Worm (Caenorhabditis elegans) whole organism, late embryonic: ENCODE measurements around the gene E02H1.5.

Experiments used
- Y22D7AL.16 ChIP-seq: sonication (generic microtip); optimal IDR thresholded peaks from 2 replicates; lab custom pipeline; 2016; ENCODE audit warnings: missing genetic modification characterization, missing compliant biosample characterization
- ama-1 ChIP-seq: fragments of 150-350 bp; optimal IDR thresholded peaks from 2 replicates; lab custom pipeline; 2014
- ceh-30 ChIP-seq: fragments of 150-350 bp; optimal IDR thresholded peaks from 2 replicates; lab custom pipeline; 2014; ENCODE audit warnings: missing biosample characterization, missing genetic modification characterization
- dve-1 ChIP-seq: sonication (generic microtip); optimal IDR thresholded peaks from 2 replicates; lab custom pipeline; 2017; ENCODE audit warnings: antibody characterized with exemption, mild to moderate bottlenecking, missing genetic modification characterization, missing compliant biosample characterization
- elt-2 ChIP-seq: sonication (generic microtip); optimal IDR thresholded peaks from 2 replicates; lab custom pipeline; 2016; ENCODE audit warnings: missing genetic modification reagents, missing genetic modification characterization, missing compliant biosample characterization
- nfya-1 ChIP-seq: sonication (generic microtip); optimal IDR thresholded peaks from 2 replicates; lab custom pipeline; 2017; ENCODE audit warnings: missing genetic modification characterization, mild to moderate bottlenecking, missing compliant biosample characterization, antibody characterized with exemption, moderate library complexity
- nhr-11 ChIP-seq: fragments of 150-350 bp; optimal IDR thresholded peaks from 2 replicates; lab custom pipeline; 2014; ENCODE audit warnings: missing biosample characterization, missing genetic modification characterization
- unc-42 ChIP-seq: sonication (generic microtip); optimal IDR thresholded peaks from 2 replicates; lab custom pipeline; 2016; ENCODE audit warnings: missing genotype, missing genetic modification characterization, missing compliant biosample characterization
- unc-55 ChIP-seq: sonication (generic microtip); optimal IDR thresholded peaks from 2 replicates; lab custom pipeline; 2017; ENCODE audit warnings: missing biosample characterization, missing genetic modification reagents, missing genetic modification characterization
- unc-86 ChIP-seq: sonication (generic microtip); optimal IDR thresholded peaks from 2 replicates; lab custom pipeline; 2016; ENCODE audit warnings: missing genetic modification characterization, missing compliant biosample characterization

DNA sequence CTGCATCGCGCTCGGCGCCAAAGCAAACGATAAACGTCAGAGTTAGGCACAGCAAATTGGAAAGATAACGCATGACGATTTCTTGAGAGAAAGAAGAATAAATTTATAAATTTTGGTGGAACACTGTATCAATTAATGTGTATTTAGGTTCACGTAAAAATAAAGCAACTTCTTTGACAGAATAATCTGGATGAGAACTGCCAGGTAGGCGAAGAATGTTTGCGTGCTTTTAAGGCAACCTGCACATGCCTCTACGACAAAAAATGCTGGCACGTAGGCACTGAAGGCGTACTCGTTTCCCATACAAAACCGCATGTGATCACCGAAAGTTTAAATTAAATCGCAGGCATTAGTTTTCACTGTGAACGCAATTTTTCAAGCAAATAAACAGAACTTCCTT lies 41.8 kb upstream of the E02H1.5 start, which contains the start of gene F35H8.1:
- no peak for TF ChIP-seq unc-55
- no peak for TF ChIP-seq ceh-30 (tag; lab: Kevin White, UChicago)
- no peak for TF ChIP-seq nfya-1
- no peak for TF ChIP-seq nhr-11
- TF ChIP-seq dve-1 (tag; lab: Kevin White, UChicago), result no peak
- TF ChIP-seq unc-86 (tag; lab: Kevin White, UChicago), result no peak
- no peak for TF ChIP-seq ama-1
- TF ChIP-seq unc-42 (tag; lab: Kevin White, UChicago), result no peak
- no peak for TF ChIP-seq elt-2
- no peak for TF ChIP-seq Y22D7AL.16
